Fruit fly (Drosophila melanogaster): ENCODE results near the gene CG14397.

dm6 chr2L:21082444-21083201 is 8.4 kb upstream of the CG14397 start, which contains the start of gene CG33511:
- TF ChIP-seq CG14711 (tag; optimal IDR thresholded peaks at IDR 0.05), result no peak
- no peak for TF ChIP-seq cnc (optimal IDR thresholded peaks at IDR 0.05)
- no peak for TF ChIP-seq Crg-1 (GFP tag; optimal IDR thresholded peaks at IDR 0.05)
- TF ChIP-seq kay (GFP tag; ENCODE audit: borderline replicate concordance), result no peak
- no peak for TF ChIP-seq CG7101 (tag; optimal IDR thresholded peaks at IDR 0.05)
- no peak for TF ChIP-seq CG7045 (GFP tag; optimal IDR thresholded peaks at IDR 0.05)
- no peak for TF ChIP-seq ovo (GFP tag; optimal IDR thresholded peaks at IDR 0.05)
- no peak for TF ChIP-seq CG5204 (GFP tag; optimal IDR thresholded peaks at IDR 0.05)
- no peak for TF ChIP-seq CG11617 (GFP tag; optimal IDR thresholded peaks at IDR 0.05)
- TF ChIP-seq bab1 (GFP tag; optimal IDR thresholded peaks at IDR 0.05), result no peak
- TF ChIP-seq cic (GFP tag; optimal IDR thresholded peaks at IDR 0.05), result peak; percentile 79
- TF ChIP-seq Hr96 (GFP tag; optimal IDR thresholded peaks at IDR 0.05), result no peak
- no peak for TF ChIP-seq pad (GFP tag; optimal IDR thresholded peaks at IDR 0.05)
